Fruit fly (Drosophila melanogaster) whole organism, embryonic: Measurements from ENCODE around the gene Sodh1.

Experiments used
- Antp ChIP-seq: fragments of 200-800 bp; sonication (Bioruptor generic); optimal IDR thresholded peaks from 3 replicates; lab custom pipeline; 2016; ENCODE audit warnings: missing biosample characterization, missing genetic modification characterization
- Bdp1 ChIP-seq: fragments of 200-800 bp; sonication (Bioruptor generic); optimal IDR thresholded peaks from 3 replicates; lab custom pipeline; 2016; ENCODE audit warnings: missing biosample characterization, missing genetic modification characterization
- Blimp-1 ChIP-seq: fragments of 200-800 bp; sonication (Bioruptor generic); optimal IDR thresholded peaks from 3 replicates; lab custom pipeline; 2018; ENCODE audit warnings: missing biosample characterization, missing genetic modification characterization, mild to moderate bottlenecking, moderate library complexity, missing genetic modification reagents
- CG10274 ChIP-seq: fragments of 200-800 bp; sonication (Bioruptor generic); optimal IDR thresholded peaks from 3 replicates; lab custom pipeline; 2017; ENCODE audit warnings: missing biosample characterization, mild to moderate bottlenecking, missing genetic modification characterization
- CG10654 ChIP-seq: fragments of 200-800 bp; sonication (Bioruptor generic); optimal IDR thresholded peaks from 2 replicates; lab custom pipeline; 2016; ENCODE audit warnings: missing biosample characterization, missing genetic modification characterization
- CG11247 ChIP-seq: fragments of 200-800 bp; sonication (Bioruptor generic); IDR thresholded peaks from 2 replicates; pipeline ENCODE4 v1.3.6; 2022; ENCODE audit warnings: missing biosample characterization, missing genetic modification characterization
- CG11456 ChIP-seq: fragments of 200-800 bp; sonication (Bioruptor generic); IDR thresholded peaks from 3 replicates; pipeline ENCODE4 v1.3.6; 2022; ENCODE audit warnings: missing biosample characterization, missing genetic modification characterization
- CG11723 ChIP-seq: fragments of 200-800 bp; sonication (Bioruptor generic); optimal IDR thresholded peaks from 2 replicates; lab custom pipeline; 2017; ENCODE audit warnings: missing biosample characterization, mild to moderate bottlenecking, missing genetic modification characterization
- CG12104 ChIP-seq: fragments of 200-800 bp; sonication (Bioruptor generic); optimal IDR thresholded peaks from 3 replicates; lab custom pipeline; 2016; ENCODE audit warnings: missing biosample characterization, missing genetic modification characterization
- CG14014 ChIP-seq: fragments of 200-800 bp; sonication (Bioruptor generic); IDR thresholded peaks from 2 replicates; pipeline ENCODE4 v1.3.6; 2022; ENCODE audit warnings: missing biosample characterization, missing genetic modification characterization
- CG1529 ChIP-seq: fragments of 200-800 bp; sonication (Bioruptor generic); optimal IDR thresholded peaks from 3 replicates; lab custom pipeline; 2018; ENCODE audit warnings: missing biosample characterization, missing genetic modification characterization
- CG18476 ChIP-seq: fragments of 200-800 bp; sonication (Bioruptor generic); optimal IDR thresholded peaks from 2 replicates; lab custom pipeline; 2016; ENCODE audit warnings: missing biosample characterization, mild to moderate bottlenecking, missing genetic modification characterization
- CG18619 ChIP-seq: fragments of 200-800 bp; sonication (Bioruptor generic); optimal IDR thresholded peaks from 3 replicates; lab custom pipeline; 2017; ENCODE audit warnings: missing biosample characterization, mild to moderate bottlenecking, missing genetic modification characterization
- CG2889 ChIP-seq: fragments of 200-800 bp; sonication (Bioruptor generic); IDR thresholded peaks from 3 replicates; pipeline ENCODE4 v1.3.6; 2022; ENCODE audit warnings: missing biosample characterization, missing genetic modification characterization
- CG30020 ChIP-seq: fragments of 200-800 bp; optimal IDR thresholded peaks from 2 replicates; lab custom pipeline; 2019; ENCODE audit warnings: missing biosample characterization, mild to moderate bottlenecking, missing genetic modification characterization, moderate library complexity
- CG31388 ChIP-seq: fragments of 200-800 bp; sonication (Bioruptor generic); optimal IDR thresholded peaks from 2 replicates; lab custom pipeline; 2016; ENCODE audit warnings: missing biosample characterization, missing genetic modification characterization
- CG3995 ChIP-seq: fragments of 200-800 bp; sonication (Bioruptor generic); optimal IDR thresholded peaks from 3 replicates; lab custom pipeline; 2016; ENCODE audit warnings: missing biosample characterization, missing genetic modification characterization
- CG4707 ChIP-seq: fragments of 200-800 bp; sonication (Bioruptor generic); optimal IDR thresholded peaks from 2 replicates; lab custom pipeline; 2018; ENCODE audit warnings: missing biosample characterization, mild to moderate bottlenecking, missing genetic modification characterization, moderate library complexity
- CG5180 ChIP-seq: fragments of 200-800 bp; sonication (Bioruptor generic); optimal IDR thresholded peaks from 3 replicates; lab custom pipeline; 2017; ENCODE audit warnings: missing biosample characterization, missing genetic modification characterization, mild to moderate bottlenecking, moderate library complexity, missing genetic modification reagents
- CG7963 ChIP-seq: fragments of 200-800 bp; sonication (Bioruptor generic); IDR thresholded peaks from 3 replicates; pipeline ENCODE4 v1.3.6; 2022; ENCODE audit warnings: missing biosample characterization, missing genetic modification characterization; ENCODE audit not compliant: partially characterized antibody
- CkIIα-i1 ChIP-seq: fragments of 200-800 bp; sonication (Bioruptor generic); IDR thresholded peaks from 2 replicates; pipeline ENCODE4 v1.3.6; 2022; ENCODE audit warnings: missing biosample characterization, missing genetic modification characterization
- CrebB ChIP-seq: fragments of 200-800 bp; sonication (Bioruptor generic); optimal IDR thresholded peaks from 3 replicates; lab custom pipeline; 2018; ENCODE audit warnings: missing biosample characterization, mild to moderate bottlenecking, missing genetic modification characterization
- Dfd ChIP-seq, 2 experiments: fragments of >200 bp; optimal IDR thresholded peaks; 2 replicates each; lab custom pipeline; 2017; ENCODE audit warnings: missing biosample characterization in 2 of 2, missing genetic modification characterization in 2 of 2
- Hmr ChIP-seq: fragments of 200-800 bp; sonication (Bioruptor generic); optimal IDR thresholded peaks from 3 replicates; lab custom pipeline; 2017; ENCODE audit warnings: mild to moderate bottlenecking, missing biosample characterization, missing genetic modification reagents, missing genetic modification characterization
- Myb ChIP-seq: fragments of 200-800 bp; sonication (Bioruptor generic); optimal IDR thresholded peaks from 2 replicates; lab custom pipeline; 2016; ENCODE audit warnings: missing biosample characterization, missing genetic modification characterization
- Poxn ChIP-seq: fragments of 200-800 bp; sonication (Bioruptor generic); IDR thresholded peaks from 2 replicates; pipeline ENCODE4 v1.3.6; 2022; ENCODE audit warnings: missing biosample characterization, missing genetic modification characterization
- Sox102F ChIP-seq: fragments of 200-800 bp; sonication (Bioruptor generic); optimal IDR thresholded peaks from 2 replicates; lab custom pipeline; 2018; ENCODE audit warnings: missing biosample characterization, mild to moderate bottlenecking, missing genetic modification characterization, moderate library complexity
- Spps ChIP-seq: fragments of 200-800 bp; sonication (Bioruptor generic); optimal IDR thresholded peaks from 2 replicates; lab custom pipeline; 2018; ENCODE audit warnings: missing biosample characterization, mild to moderate bottlenecking, missing genetic modification characterization
- Usf ChIP-seq: fragments of 200-800 bp; sonication (Bioruptor generic); optimal IDR thresholded peaks from 2 replicates; lab custom pipeline; 2017; ENCODE audit warnings: missing genotype, missing biosample characterization, missing genetic modification characterization
- ac ChIP-seq: fragments of 200-800 bp; sonication (Bioruptor generic); optimal IDR thresholded peaks from 3 replicates; lab custom pipeline; 2017; ENCODE audit warnings: missing biosample characterization, mild to moderate bottlenecking, missing genetic modification characterization
- ap ChIP-seq: fragments of 200-800 bp; sonication (Bioruptor generic); IDR thresholded peaks from 2 replicates; pipeline ENCODE4 v1.3.6; 2022; ENCODE audit warnings: missing biosample characterization, missing genetic modification characterization
- bab2 ChIP-seq: fragments of 200-800 bp; sonication (Bioruptor generic); optimal IDR thresholded peaks from 2 replicates; lab custom pipeline; 2016; ENCODE audit warnings: missing biosample characterization, missing genetic modification characterization
- cato ChIP-seq: fragments of 200-800 bp; sonication (Bioruptor generic); optimal IDR thresholded peaks from 2 replicates; lab custom pipeline; 2016; ENCODE audit warnings: missing biosample characterization, missing genetic modification characterization, borderline replicate concordance
- dmrt11E ChIP-seq: fragments of 200-800 bp; sonication (Bioruptor generic); optimal IDR thresholded peaks from 3 replicates; lab custom pipeline; 2018; ENCODE audit warnings: missing biosample characterization, mild to moderate bottlenecking, missing genetic modification characterization, moderate library complexity
- en ChIP-seq: fragments of 200-800 bp; sonication (Bioruptor generic); optimal IDR thresholded peaks from 2 replicates; lab custom pipeline; 2016; ENCODE audit warnings: missing biosample characterization, missing genetic modification characterization
- fru ChIP-seq: fragments of >200 bp; optimal IDR thresholded peaks from 2 replicates; lab custom pipeline; 2017
- ftz-f1 ChIP-seq: fragments of 200-800 bp; sonication (Bioruptor generic); optimal IDR thresholded peaks from 2 replicates; lab custom pipeline; 2016; ENCODE audit warnings: missing biosample characterization, missing genetic modification characterization
- grau ChIP-seq: fragments of 200-800 bp; optimal IDR thresholded peaks from 3 replicates; lab custom pipeline; 2019; ENCODE audit warnings: missing biosample characterization, mild to moderate bottlenecking, missing genetic modification characterization, moderate library complexity
- her ChIP-seq: fragments of 200-800 bp; sonication (Bioruptor generic); optimal IDR thresholded peaks from 2 replicates; lab custom pipeline; 2016; ENCODE audit warnings: missing biosample characterization, missing genetic modification characterization
- jigr1 ChIP-seq: fragments of 200-800 bp; sonication (Bioruptor generic); IDR thresholded peaks from 3 replicates; pipeline ENCODE4 v1.3.6; 2022; ENCODE audit warnings: missing biosample characterization, missing genetic modification characterization
- pan ChIP-seq, 4 experiments: fragments of >200 bp in 3 of 4; fragments of 200-800 bp in 1 of 4; sonication (Bioruptor generic) in 1 of 4; optimal IDR thresholded peaks in 3 of 4; IDR thresholded peaks in 1 of 4; 2 replicates each; pipeline versions ENCODE4 v1.3.6 to Lab custom; 2017 to 2022; ENCODE audit warnings: missing biosample characterization in 2 of 4, missing genetic modification characterization in 2 of 4, mixed read lengths in 1 of 4
- ro ChIP-seq: fragments of 200-800 bp; sonication (Bioruptor generic); IDR thresholded peaks from 2 replicates; pipeline ENCODE4 v1.3.6; 2022; ENCODE audit warnings: missing biosample characterization, missing genetic modification characterization
- sr ChIP-seq: fragments of 200-800 bp; sonication (Bioruptor generic); IDR thresholded peaks from 3 replicates; pipeline ENCODE4 v1.3.6; 2022; ENCODE audit warnings: missing biosample characterization, missing genetic modification characterization
- tap ChIP-seq: fragments of 200-800 bp; optimal IDR thresholded peaks from 3 replicates; lab custom pipeline; 2019; ENCODE audit warnings: missing biosample characterization, mild to moderate bottlenecking, missing genetic modification characterization, moderate library complexity
- tll ChIP-seq, 2 experiments: fragments of 200-800 bp in 1 of 2; fragments of >200 bp in 1 of 2; sonication (Bioruptor generic) in 1 of 2; optimal IDR thresholded peaks; 2 replicates each; lab custom pipeline; 2017 to 2019; ENCODE audit warnings: missing biosample characterization in 2 of 2, missing genetic modification characterization in 2 of 2, mild to moderate bottlenecking in 1 of 2, moderate library complexity in 1 of 2
- tna ChIP-seq: fragments of 200-800 bp; sonication (Bioruptor generic); IDR thresholded peaks from 2 replicates; pipeline ENCODE4 v1.3.6; 2022; ENCODE audit warnings: missing biosample characterization, missing genetic modification characterization; ENCODE audit not compliant: partially characterized antibody
- tup ChIP-seq: fragments of 200-800 bp; sonication (Bioruptor generic); optimal IDR thresholded peaks from 2 replicates; lab custom pipeline; 2016; ENCODE audit warnings: missing biosample characterization, mild to moderate bottlenecking, missing genetic modification characterization, moderate library complexity
- usp ChIP-seq: fragments of >200 bp; optimal IDR thresholded peaks from 2 replicates; lab custom pipeline; 2017; ENCODE audit warnings: missing biosample characterization, missing genetic modification characterization
- vnd ChIP-seq: fragments of 200-800 bp; sonication (Bioruptor generic); IDR thresholded peaks from 3 replicates; pipeline ENCODE4 v1.3.6; 2022; ENCODE audit warnings: missing biosample characterization, missing genetic modification characterization; ENCODE audit not compliant: partially characterized antibody
- wdn ChIP-seq: fragments of 200-800 bp; sonication (Bioruptor generic); IDR thresholded peaks from 2 replicates; pipeline ENCODE4 v1.3.6; 2022; ENCODE audit warnings: missing biosample characterization, missing genetic modification characterization

The Sodh1 gene

dm6 chr3R:7075712-7076183 lies 23.6 kb downstream of the Sodh1 start (continued):
- TF ChIP-seq Usf (GFP tag; lab: Kevin White, UChicago) = peak; percentile 71
- peak; percentile 71 for TF ChIP-seq CG5180 (GFP tag; lab: Kevin White, UChicago)
- peak; percentile 92 for TF ChIP-seq Hmr
- peak; percentile 87 for TF ChIP-seq CG12104 (GFP tag; lab: Kevin White, UChicago)
- TF ChIP-seq tll (GFP tag; optimal IDR thresholded peaks at IDR 0.05; lab: Kevin White, UChicago) = peak; percentile 21 to 84
- TF ChIP-seq sr (GFP tag; lab: Robert Waterston, UW) = no peak
- TF ChIP-seq Sox102F (GFP tag; lab: Kevin White, UChicago) = peak; percentile 91
- TF ChIP-seq dmrt11E (tag; lab: Kevin White, UChicago) = peak; percentile 82
- TF ChIP-seq usp (GFP tag; lab: Kevin White, UChicago) = no peak
- peak; percentile 79 for TF ChIP-seq Bdp1 (GFP tag; lab: Kevin White, UChicago)
- peak; percentile 87 for TF ChIP-seq CG18619 (GFP tag; lab: Kevin White, UChicago)
- TF ChIP-seq CG1529 (GFP tag; lab: Kevin White, UChicago) = peak; percentile 66
- TF ChIP-seq CG18476 (GFP tag; lab: Kevin White, UChicago) = peak; percentile 89
- TF ChIP-seq ap = no peak
- TF ChIP-seq ac (GFP tag; lab: Kevin White, UChicago) = peak; percentile 25
- no peak for TF ChIP-seq vnd (GFP tag; lab: Robert Waterston, UW)
- TF ChIP-seq CG31388 (GFP tag; lab: Kevin White, UChicago) = peak; percentile 70
- TF ChIP-seq ro (GFP tag; lab: Robert Waterston, UW) = no peak
- TF ChIP-seq pan (optimal IDR thresholded peaks at IDR 0.05; lab: Kevin White, UChicago) = no peak
- TF ChIP-seq pan (GFP tag; optimal IDR thresholded peaks at IDR 0.05 in 1 of 2, IDR thresholded peaks at IDR 0.05 in 1 of 2) = no peak
- TF ChIP-seq cato = peak; percentile 71
- no peak for TF ChIP-seq CkIIα-i1 (GFP tag; lab: Robert Waterston, UW)
- peak; percentile 67 for TF ChIP-seq tup (GFP tag; lab: Kevin White, UChicago)
- TF ChIP-seq bab2 (GFP tag; lab: Kevin White, UChicago) = peak; percentile 95
- TF ChIP-seq CG11456 (GFP tag; lab: Robert Waterston, UW) = no peak
- TF ChIP-seq ftz-f1 (GFP tag; lab: Kevin White, UChicago) = no peak
- TF ChIP-seq CG10654 (GFP tag; lab: Kevin White, UChicago) = peak; percentile 86
- TF ChIP-seq CG10274 (GFP tag; lab: Kevin White, UChicago) = peak; percentile 79
- TF ChIP-seq fru (lab: Kevin White, UChicago) = no peak
- peak; percentile 85 for TF ChIP-seq en
- peak; percentile 80 for TF ChIP-seq CG4707
- TF ChIP-seq CG2889 (GFP tag; lab: Robert Waterston, UW) = no peak
- TF ChIP-seq CG30020 (tag; lab: Kevin White, UChicago) = peak; percentile 42
- TF ChIP-seq grau = peak; percentile 89
- TF ChIP-seq jigr1 (GFP tag; lab: Robert Waterston, UW) = no peak
- TF ChIP-seq CG14014 = no peak
- no peak for TF ChIP-seq wdn
- no peak for TF ChIP-seq tna (GFP tag; lab: Robert Waterston, UW)
- TF ChIP-seq Blimp-1 (GFP tag; lab: Kevin White, UChicago) = peak; percentile 88
- no peak for TF ChIP-seq CG7963
- TF ChIP-seq tap (tag; lab: Kevin White, UChicago) = peak; percentile 90
- TF ChIP-seq CG3995 = peak; percentile 70
- peak; percentile 85 for TF ChIP-seq CG11723 (GFP tag; lab: Kevin White, UChicago)
- TF ChIP-seq Spps (tag; lab: Kevin White, UChicago) = peak; percentile 73
- TF ChIP-seq Myb (GFP tag; lab: Kevin White, UChicago) = peak; percentile 68
- TF ChIP-seq CG11247 = no peak
- peak; percentile 77 for TF ChIP-seq CrebB (tag; lab: Kevin White, UChicago)
- TF ChIP-seq Dfd (GFP tag; optimal IDR thresholded peaks at IDR 0.05; lab: Kevin White, UChicago) = no peak
- TF ChIP-seq Antp (GFP tag; lab: Kevin White, UChicago) = peak; percentile 84
- peak; percentile 85 for TF ChIP-seq her (GFP tag; lab: Kevin White, UChicago)
- TF ChIP-seq Poxn (GFP tag; lab: Robert Waterston, UW) = no peak
